Worm (Caenorhabditis elegans) whole organism, L2 larva: ENCODE data around the gene C46F9.5.

Experiments used
- C34F6.9 ChIP-seq: fragments of 150-350 bp; optimal IDR thresholded peaks from 2 replicates; lab custom pipeline; 2014; ENCODE audit warnings: missing biosample characterization, missing genetic modification characterization
- R02D3.7 ChIP-seq: fragments of 150-350 bp; optimal IDR thresholded peaks from 2 replicates; lab custom pipeline; 2014; ENCODE audit warnings: missing biosample characterization, missing genetic modification characterization
- ceh-82 ChIP-seq: fragments of 150-350 bp; optimal IDR thresholded peaks from 2 replicates; lab custom pipeline; 2014; ENCODE audit warnings: missing biosample characterization, missing genetic modification characterization
- elt-3 ChIP-seq: sonication (generic microtip); optimal IDR thresholded peaks from 2 replicates; lab custom pipeline; 2017; ENCODE audit warnings: missing biosample characterization, missing genetic modification characterization
- gmeb-1 ChIP-seq: fragments of 150-350 bp; optimal IDR thresholded peaks from 2 replicates; lab custom pipeline; 2014; ENCODE audit warnings: missing biosample characterization, missing genetic modification characterization
- lin-11 ChIP-seq: fragments of 150-350 bp; sonication (generic microtip); optimal IDR thresholded peaks from 2 replicates; lab custom pipeline; 2014; ENCODE audit warnings: missing biosample characterization, missing genetic modification characterization, inconsistent platforms, mixed read lengths
- lin-39 ChIP-seq: fragments of 150-350 bp; optimal IDR thresholded peaks from 2 replicates; lab custom pipeline; 2014; ENCODE audit warnings: missing biosample characterization, missing genetic modification reagents, missing genetic modification characterization
- lsy-2 ChIP-seq, 2 experiments: fragments of 150-350 bp in 1 of 2; sonication (generic microtip) in 1 of 2; optimal IDR thresholded peaks; 2 replicates each; lab custom pipeline; 2014 to 2017; ENCODE audit warnings: missing biosample characterization in 2 of 2, missing genetic modification characterization in 2 of 2
- nhr-129 ChIP-seq: fragments of 150-350 bp; optimal IDR thresholded peaks from 2 replicates; lab custom pipeline; 2014; ENCODE audit warnings: missing biosample characterization, missing genetic modification characterization
- nhr-21 ChIP-seq: fragments of 150-350 bp; optimal IDR thresholded peaks from 2 replicates; lab custom pipeline; 2014; ENCODE audit warnings: missing biosample characterization, missing genetic modification characterization
- nhr-23 ChIP-seq: fragments of 150-350 bp; optimal IDR thresholded peaks from 2 replicates; lab custom pipeline; 2014; ENCODE audit warnings: missing biosample characterization, missing genetic modification reagents, missing genetic modification characterization
- nhr-25 ChIP-seq: fragments of 150-350 bp; sonication (generic microtip); optimal IDR thresholded peaks from 3 replicates; lab custom pipeline; 2014; ENCODE audit warnings: missing biosample characterization, missing genetic modification characterization
- nhr-6 ChIP-seq: fragments of 150-350 bp; optimal IDR thresholded peaks from 2 replicates; lab custom pipeline; 2014; ENCODE audit warnings: missing biosample characterization, missing genetic modification characterization
- skn-1 ChIP-seq: sonication (generic microtip); optimal IDR thresholded peaks from 2 replicates; lab custom pipeline; 2017; ENCODE audit warnings: missing biosample characterization, missing genetic modification characterization
- snpc-4 ChIP-seq: fragments of 150-350 bp; optimal IDR thresholded peaks from 2 replicates; lab custom pipeline; 2014; ENCODE audit warnings: missing biosample characterization, missing genetic modification characterization
- unc-55 ChIP-seq: fragments of 150-350 bp; sonication (generic microtip); optimal IDR thresholded peaks from 3 replicates; lab custom pipeline; 2014; ENCODE audit warnings: missing biosample characterization, missing genetic modification reagents, missing genetic modification characterization
- zag-1 ChIP-seq: fragments of 150-350 bp; optimal IDR thresholded peaks from 2 replicates; lab custom pipeline; 2014; ENCODE audit warnings: missing biosample characterization, missing genetic modification characterization
- ztf-1 ChIP-seq: fragments of 200-800 bp; sonication (Bioruptor generic); conservative IDR thresholded peaks from 2 replicates; pipeline ENCODE4 v1.3.6; 2022; ENCODE audit warnings: missing genetic modification characterization, missing compliant biosample characterization
- ztf-11 ChIP-seq: sonication (generic microtip); optimal IDR thresholded peaks from 2 replicates; lab custom pipeline; 2017; ENCODE audit warnings: missing biosample characterization, missing genetic modification characterization
- ztf-4 ChIP-seq: fragments of 150-350 bp; optimal IDR thresholded peaks from 2 replicates; lab custom pipeline; 2014; ENCODE audit warnings: missing biosample characterization, missing genetic modification characterization

C46F9.5 gene

DNA sequence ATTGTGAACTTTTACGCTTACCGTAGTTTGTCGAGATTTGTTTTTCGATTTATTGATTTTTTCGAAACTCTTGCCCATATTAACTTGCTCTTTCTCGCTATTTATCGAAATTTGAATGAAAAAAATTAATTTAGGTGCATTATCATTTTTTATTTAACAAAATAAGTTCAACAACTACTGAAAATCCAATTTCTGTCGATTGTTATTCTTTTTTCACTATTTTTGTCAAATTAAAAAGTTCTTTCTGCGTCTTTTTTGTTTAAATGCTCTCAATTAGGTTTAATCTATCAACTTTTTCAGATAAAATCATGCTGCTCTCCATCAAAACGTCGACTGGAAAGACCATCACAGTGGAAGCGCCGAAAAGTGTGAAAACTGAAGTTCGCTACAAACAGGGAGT is 30.8 kb downstream of the C46F9.5 start, which contains the start of gene F52C6.2:
Gene F52C6.2 (plus strand): TSS at position 301 of the 400 bp plus-strand sequence.
- TF ChIP-seq nhr-25 (tag; lab: Kevin White, UChicago) (no peak), zag-1 (tag; lab: Kevin White, UChicago) (no peak)

DNA sequence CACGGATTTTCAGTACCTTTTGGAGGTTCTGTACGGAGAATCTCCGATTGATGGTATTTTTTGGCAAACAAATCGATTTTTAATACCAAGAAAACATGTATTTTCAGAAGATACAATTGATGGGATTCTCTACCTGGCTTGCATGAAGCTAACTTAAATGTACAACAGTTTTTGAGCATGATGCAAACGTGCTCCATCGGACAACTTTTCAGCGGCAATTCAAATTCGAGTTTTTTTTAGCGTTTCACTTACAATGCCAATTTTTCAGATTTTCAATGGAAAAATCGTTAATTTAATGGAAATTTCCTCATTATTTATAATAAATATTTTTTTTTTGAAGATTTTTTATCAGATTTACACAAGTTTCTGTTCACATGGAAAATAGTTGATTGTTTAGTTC is 33.2 kb downstream of the C46F9.5 start:
- no peak for TF ChIP-seq gmeb-1 (tag; lab: Kevin White, UChicago)
- TF ChIP-seq nhr-6 (tag; lab: Kevin White, UChicago), result no peak
- TF ChIP-seq, all 48 proteins: peak for 0

DNA sequence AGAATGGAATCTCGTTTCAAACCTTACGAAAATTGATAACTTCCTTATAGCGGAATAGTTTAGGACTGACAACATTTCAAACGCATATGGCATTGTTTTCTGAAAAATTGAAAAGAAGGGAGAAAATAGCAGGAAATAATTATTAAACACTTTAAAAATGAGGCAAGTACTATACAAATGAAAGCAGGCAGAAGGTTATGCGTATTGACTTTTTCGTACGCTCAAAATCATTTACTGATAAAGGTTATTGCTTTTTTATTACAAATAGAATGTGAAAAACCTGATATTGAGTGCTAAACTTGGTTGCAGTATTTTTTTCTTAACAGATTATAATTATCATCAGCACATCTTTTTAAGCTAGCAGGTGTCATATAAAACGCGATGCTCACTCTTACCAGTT is 44.3 kb downstream of the C46F9.5 start, which contains the start of gene ZK250.13:
Gene ZK250.13 (minus strand): TSS at position 101 of the 400 bp plus-strand sequence.
- TF ChIP-seq lin-39 (tag; lab: Kevin White, UChicago) (no peak), nhr-129 (no peak), snpc-4 (tag; lab: Kevin White, UChicago) (no peak), nhr-6 (tag; lab: Kevin White, UChicago) (no peak), ztf-1 (no peak), nhr-23 (tag; lab: Kevin White, UChicago) (no peak), ceh-82 (tag; lab: Kevin White, UChicago) (no peak), R02D3.7 (tag; lab: Kevin White, UChicago) (no peak), C34F6.9 (tag; lab: Kevin White, UChicago) (no peak), skn-1 (tag; lab: Kevin White, UChicago) (no peak)

DNA sequence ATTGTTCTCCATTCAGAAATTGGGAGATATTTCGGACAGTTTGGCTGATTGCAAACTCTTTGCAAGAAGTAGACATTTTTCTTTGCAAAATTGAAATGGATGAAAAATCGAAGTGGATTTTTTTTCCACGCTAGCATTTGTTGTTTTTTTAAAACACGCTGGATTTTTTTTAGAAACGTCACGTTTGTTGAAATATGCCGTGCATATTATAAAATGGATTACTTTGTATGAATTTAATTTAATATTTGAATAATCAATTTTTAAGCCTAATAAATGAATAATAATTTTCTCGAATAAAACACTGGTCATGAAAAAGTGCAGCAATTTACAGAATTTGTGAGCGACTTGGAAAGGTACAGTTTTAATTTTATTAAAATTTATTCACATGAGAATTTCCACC is 49.7 kb downstream of the C46F9.5 start, which contains the start of gene ZK250.14:
Gene ZK250.14 (minus strand): TSS at position 101 of the 400 bp plus-strand sequence.
- TF ChIP-seq ztf-11 (tag; lab: Kevin White, UChicago) (no peak), elt-3 (tag; lab: Kevin White, UChicago) (no peak), lin-11 (no peak), lsy-2 (tag; optimal IDR thresholded peaks at IDR 0.05; lab: Kevin White, UChicago) (no peak), ztf-4 (no peak), skn-1 (tag; lab: Kevin White, UChicago) (no peak), nhr-129 (no peak), unc-55 (GFP tag; lab: Kevin White, UChicago) (no peak), nhr-21 (no peak), nhr-6 (tag; lab: Kevin White, UChicago) (no peak)
